Fruit fly (Drosophila melanogaster) whole organism, embryonic: ENCODE results near the gene tok.

Experiments used
- Ada2b ChIP-seq: fragments of 200-800 bp; sonication (Bioruptor generic); IDR thresholded peaks from 2 replicates; pipeline ENCODE4 v1.3.6; 2022; ENCODE audit warnings: missing biosample characterization, missing genetic modification characterization
- Aef1 ChIP-seq: fragments of 200-800 bp; sonication (Bioruptor generic); IDR thresholded peaks from 3 replicates; pipeline ENCODE4 v1.3.6; 2022; ENCODE audit warnings: missing biosample characterization, missing genetic modification characterization
- Asciz ChIP-seq: fragments of 200-800 bp; sonication (Bioruptor generic); optimal IDR thresholded peaks from 2 replicates; lab custom pipeline; 2017; ENCODE audit warnings: missing biosample characterization, mild to moderate bottlenecking, missing genetic modification characterization, missing genetic modification reagents
- Atf3 ChIP-seq: fragments of 200-800 bp; sonication (Bioruptor generic); optimal IDR thresholded peaks from 3 replicates; lab custom pipeline; 2016; ENCODE audit warnings: missing biosample characterization, missing genetic modification characterization
- Bteb2 ChIP-seq: fragments of 200-800 bp; sonication (Bioruptor generic); optimal IDR thresholded peaks from 2 replicates; lab custom pipeline; 2016; ENCODE audit warnings: missing biosample characterization, missing genetic modification characterization
- CG10147 ChIP-seq: fragments of 200-800 bp; sonication (Bioruptor generic); optimal IDR thresholded peaks from 2 replicates; lab custom pipeline; 2019; ENCODE audit warnings: missing biosample characterization, mild to moderate bottlenecking, missing genetic modification characterization, moderate library complexity
- CG10431 ChIP-seq: fragments of 200-800 bp; sonication (Bioruptor generic); optimal IDR thresholded peaks from 3 replicates; lab custom pipeline; 2018; ENCODE audit warnings: missing biosample characterization, mild to moderate bottlenecking, missing genetic modification characterization
- CG11085 ChIP-seq: fragments of 200-800 bp; sonication (Bioruptor generic); IDR thresholded peaks from 2 replicates; pipeline ENCODE4 v1.3.6; 2022; ENCODE audit warnings: missing biosample characterization, missing genetic modification characterization
- CG11247 ChIP-seq: fragments of 200-800 bp; sonication (Bioruptor generic); IDR thresholded peaks from 2 replicates; pipeline ENCODE4 v1.3.6; 2022; ENCODE audit warnings: missing biosample characterization, missing genetic modification characterization
- CG11398 ChIP-seq: fragments of 200-800 bp; sonication (Bioruptor generic); optimal IDR thresholded peaks from 2 replicates; lab custom pipeline; 2016; ENCODE audit warnings: missing biosample characterization, missing genetic modification characterization
- CG12299 ChIP-seq: fragments of 200-800 bp; sonication (Bioruptor generic); optimal IDR thresholded peaks from 2 replicates; lab custom pipeline; 2018; ENCODE audit warnings: missing biosample characterization, mild to moderate bottlenecking, missing genetic modification characterization
- CG13123 ChIP-seq: fragments of 200-800 bp; sonication (Bioruptor generic); optimal IDR thresholded peaks from 2 replicates; lab custom pipeline; 2016; ENCODE audit warnings: missing biosample characterization, missing genetic modification characterization
- CG14667 ChIP-seq: fragments of 200-800 bp; sonication (Bioruptor generic); IDR thresholded peaks from 2 replicates; pipeline ENCODE4 v1.3.6; 2022; ENCODE audit warnings: missing biosample characterization, missing genetic modification characterization
- CG15011 ChIP-seq: fragments of 200-800 bp; sonication (Bioruptor generic); optimal IDR thresholded peaks from 3 replicates; lab custom pipeline; 2018; ENCODE audit warnings: missing biosample characterization, mild to moderate bottlenecking, missing genetic modification characterization
- CG15514 ChIP-seq: fragments of 200-800 bp; sonication (Bioruptor generic); optimal IDR thresholded peaks from 3 replicates; lab custom pipeline; 2017; ENCODE audit warnings: missing biosample characterization, missing genetic modification characterization, mild to moderate bottlenecking, moderate library complexity, missing genetic modification reagents
- CG1602 ChIP-seq: fragments of 200-800 bp; sonication (Bioruptor generic); optimal IDR thresholded peaks from 3 replicates; lab custom pipeline; 2016; ENCODE audit warnings: missing biosample characterization, missing genetic modification characterization
- CG1603 ChIP-seq: fragments of 200-800 bp; sonication (Bioruptor generic); optimal IDR thresholded peaks from 2 replicates; lab custom pipeline; 2019; ENCODE audit warnings: missing biosample characterization, mild to moderate bottlenecking, missing genetic modification characterization, moderate library complexity
- CG18262 ChIP-seq: fragments of 200-800 bp; optimal IDR thresholded peaks from 3 replicates; lab custom pipeline; 2019; ENCODE audit warnings: missing biosample characterization, mild to moderate bottlenecking, missing genetic modification characterization, moderate library complexity
- CG30403 ChIP-seq: fragments of 200-800 bp; sonication (Bioruptor generic); optimal IDR thresholded peaks from 3 replicates; lab custom pipeline; 2016; ENCODE audit warnings: missing biosample characterization, missing genetic modification characterization
- CG31365 ChIP-seq: fragments of 200-800 bp; sonication (Bioruptor generic); optimal IDR thresholded peaks from 2 replicates; lab custom pipeline; 2018; ENCODE audit warnings: missing biosample characterization, mild to moderate bottlenecking, missing genetic modification characterization
- CG7745 ChIP-seq: fragments of 200-800 bp; sonication (Bioruptor generic); optimal IDR thresholded peaks from 2 replicates; lab custom pipeline; 2018; ENCODE audit warnings: missing biosample characterization, mild to moderate bottlenecking, missing genetic modification characterization, moderate library complexity
- CG7963 ChIP-seq: fragments of 200-800 bp; sonication (Bioruptor generic); IDR thresholded peaks from 3 replicates; pipeline ENCODE4 v1.3.6; 2022; ENCODE audit warnings: missing biosample characterization, missing genetic modification characterization; ENCODE audit not compliant: partially characterized antibody
- CG8388 ChIP-seq: fragments of 200-800 bp; sonication (Bioruptor generic); optimal IDR thresholded peaks from 2 replicates; lab custom pipeline; 2019; ENCODE audit warnings: missing biosample characterization, mild to moderate bottlenecking, missing genetic modification characterization, moderate library complexity
- CG8944 ChIP-seq: fragments of 200-800 bp; sonication (Bioruptor generic); optimal IDR thresholded peaks from 3 replicates; lab custom pipeline; 2016; ENCODE audit warnings: missing biosample characterization, missing genetic modification characterization
- E2f1 ChIP-seq: fragments of 200-800 bp; sonication (Bioruptor generic); IDR thresholded peaks from 2 replicates; pipeline ENCODE4 v1.3.6; 2022; ENCODE audit warnings: missing biosample characterization, missing genetic modification characterization
- Hr51 ChIP-seq, 2 experiments: fragments of 200-800 bp; sonication (Bioruptor generic); optimal IDR thresholded peaks; 2 replicates in 1 of 2; 3 replicates in 1 of 2; lab custom pipeline; 2016 to 2018; ENCODE audit warnings: missing biosample characterization in 2 of 2, missing genetic modification characterization in 2 of 2, mild to moderate bottlenecking in 1 of 2, moderate library complexity in 1 of 2
- Kr ChIP-seq: fragments of 200-800 bp; sonication (Bioruptor generic); optimal IDR thresholded peaks from 2 replicates; lab custom pipeline; 2017; ENCODE audit warnings: missing biosample characterization, mild to moderate bottlenecking, missing genetic modification characterization
- NFAT ChIP-seq: fragments of 200-800 bp; sonication (Bioruptor generic); IDR thresholded peaks from 2 replicates; pipeline ENCODE4 v1.3.6; 2022; ENCODE audit warnings: missing biosample characterization, missing genetic modification characterization
- Nf-YB ChIP-seq: fragments of 200-800 bp; sonication (Bioruptor generic); optimal IDR thresholded peaks from 3 replicates; lab custom pipeline; 2019; ENCODE audit warnings: missing biosample characterization, mild to moderate bottlenecking, missing genetic modification characterization, moderate library complexity
- Optix ChIP-seq: fragments of 200-800 bp; sonication (Bioruptor generic); IDR thresholded peaks from 3 replicates; pipeline ENCODE4 v1.3.6; 2022; ENCODE audit warnings: missing biosample characterization, missing genetic modification characterization
- Scr ChIP-seq: fragments of 200-800 bp; sonication (Bioruptor generic); IDR thresholded peaks from 2 replicates; pipeline ENCODE4 v1.3.6; 2022; ENCODE audit warnings: missing biosample characterization, missing genetic modification characterization; ENCODE audit not compliant: partially characterized antibody
- Sox102F ChIP-seq: fragments of 200-800 bp; sonication (Bioruptor generic); optimal IDR thresholded peaks from 2 replicates; lab custom pipeline; 2018; ENCODE audit warnings: missing biosample characterization, mild to moderate bottlenecking, missing genetic modification characterization, moderate library complexity
- Sry-δ ChIP-seq: fragments of 200-800 bp; sonication (Bioruptor generic); optimal IDR thresholded peaks from 2 replicates; lab custom pipeline; 2016; ENCODE audit warnings: missing biosample characterization, missing genetic modification characterization
- Tbp ChIP-seq: fragments of >200 bp; optimal IDR thresholded peaks from 2 replicates; lab custom pipeline; 2018; ENCODE audit warnings: missing biosample characterization, missing genetic modification characterization
- al ChIP-seq: fragments of 200-800 bp; sonication (Bioruptor generic); IDR thresholded peaks from 2 replicates; pipeline ENCODE4 v1.3.6; 2022; ENCODE audit warnings: missing biosample characterization, missing genetic modification characterization
- corto ChIP-seq: fragments of 200-800 bp; sonication (Bioruptor generic); optimal IDR thresholded peaks from 2 replicates; lab custom pipeline; 2016; ENCODE audit warnings: missing biosample characterization, mild to moderate bottlenecking, missing genetic modification characterization, moderate library complexity
- croc ChIP-seq: fragments of 200-800 bp; sonication (Bioruptor generic); conservative IDR thresholded peaks from 3 replicates; pipeline ENCODE4 v1.3.6; 2022; ENCODE audit warnings: missing biosample characterization, missing genetic modification characterization
- dmrt99B ChIP-seq: fragments of 200-800 bp; sonication (Bioruptor generic); optimal IDR thresholded peaks from 2 replicates; lab custom pipeline; 2018; ENCODE audit warnings: missing biosample characterization, mild to moderate bottlenecking, missing genetic modification characterization, moderate library complexity
- ems ChIP-seq: fragments of 200-800 bp; sonication (Bioruptor generic); optimal IDR thresholded peaks from 3 replicates; lab custom pipeline; 2016; ENCODE audit warnings: missing biosample characterization, missing genetic modification characterization
- esg ChIP-seq: fragments of 200-800 bp; sonication (Bioruptor generic); conservative IDR thresholded peaks from 2 replicates; pipeline ENCODE4 v1.3.6; 2022; ENCODE audit warnings: missing biosample characterization, missing genetic modification characterization
- h ChIP-seq: fragments of >200 bp; optimal IDR thresholded peaks from 2 replicates; lab custom pipeline; 2017
- lilli ChIP-seq: fragments of 200-800 bp; sonication (Bioruptor generic); optimal IDR thresholded peaks from 3 replicates; lab custom pipeline; 2016; ENCODE audit warnings: missing biosample characterization, missing genetic modification characterization
- pnt ChIP-seq: fragments of 200-800 bp; sonication (Bioruptor generic); optimal IDR thresholded peaks from 3 replicates; lab custom pipeline; 2016; ENCODE audit warnings: missing biosample characterization, missing genetic modification characterization
- prd ChIP-seq, 3 experiments: fragments of >200 bp in 2 of 3; fragments of 200-800 bp in 1 of 3; sonication (Bioruptor generic) in 1 of 3; optimal IDR thresholded peaks in 2 of 3; IDR thresholded peaks in 1 of 3; 2 replicates in 2 of 3; 3 replicates in 1 of 3; pipeline versions ENCODE4 v1.3.6 to Lab custom; 2017 to 2022; ENCODE audit warnings: missing biosample characterization in 1 of 3, missing genetic modification characterization in 1 of 3
- seq ChIP-seq: fragments of 200-800 bp; sonication (Bioruptor generic); IDR thresholded peaks from 2 replicates; pipeline ENCODE4 v1.3.6; 2022; ENCODE audit warnings: missing biosample characterization, missing genetic modification characterization
- tio ChIP-seq: fragments of 200-800 bp; sonication (Bioruptor generic); optimal IDR thresholded peaks from 2 replicates; lab custom pipeline; 2017; ENCODE audit warnings: missing biosample characterization, missing genetic modification characterization, inconsistent platforms
- tll ChIP-seq, 2 experiments: fragments of 200-800 bp in 1 of 2; fragments of >200 bp in 1 of 2; sonication (Bioruptor generic) in 1 of 2; optimal IDR thresholded peaks; 2 replicates each; lab custom pipeline; 2017 to 2019; ENCODE audit warnings: missing biosample characterization in 2 of 2, missing genetic modification characterization in 2 of 2, mild to moderate bottlenecking in 1 of 2, moderate library complexity in 1 of 2

Gene tok

dm6 chr3R:24771273-24772231 is 52.1 kb downstream of the tok start, which contains the start of gene CG42331 (continued):
- TF ChIP-seq lilli (GFP tag; lab: Kevin White, UChicago) (peak; percentile 64), prd (optimal IDR thresholded peaks at IDR 0.05; lab: Kevin White, UChicago) (no peak), prd (GFP tag; IDR thresholded peaks at IDR 0.05; lab: Robert Waterston, UW) (0 out of 3 replicates have a peak, but pooled peaks have one; percentile 38), croc (GFP tag; lab: Robert Waterston, UW) (peak; percentile 37; the same call in 2 of the 3 replicates), dmrt99B (tag; lab: Kevin White, UChicago) (peak; percentile 84), esg (GFP tag; lab: Robert Waterston, UW) (peak; percentile 27), Sry-δ (GFP tag; lab: Kevin White, UChicago) (no peak), CG14667 (no peak), Sox102F (GFP tag; lab: Kevin White, UChicago) (peak; percentile 76), CG11247 (GFP tag; lab: Robert Waterston, UW) (no peak), Asciz (GFP tag; lab: Kevin White, UChicago) (peak; percentile 63), Nf-YB (GFP tag; lab: Kevin White, UChicago) (peak; percentile 29), corto (no peak), CG10147 (GFP tag; lab: Kevin White, UChicago) (peak; percentile 59), CG31365 (tag; lab: Kevin White, UChicago) (no peak), CG11085 (no peak), E2f1 (GFP tag; lab: Robert Waterston, UW) (no peak; the same call in 1 of the 2 replicates), CG8944 (GFP tag; lab: Kevin White, UChicago) (no peak), tio (GFP tag; lab: Kevin White, UChicago) (peak; percentile 45), CG30403 (peak; percentile 81), ems (GFP tag; lab: Kevin White, UChicago) (peak; percentile 48), Bteb2 (GFP tag; lab: Kevin White, UChicago) (peak; percentile 51), Hr51 (GFP tag; optimal IDR thresholded peaks at IDR 0.05; lab: Kevin White, UChicago) (peak; percentile 46 to 71), Aef1 (GFP tag; lab: Robert Waterston, UW) (peak; percentile 55; the same call in 2 of the 3 replicates), CG1603 (tag; lab: Kevin White, UChicago) (peak; percentile 45), Atf3 (GFP tag; lab: Kevin White, UChicago) (no peak), CG7963 (GFP tag; lab: Robert Waterston, UW) (no peak), CG15514 (GFP tag; lab: Kevin White, UChicago) (peak; percentile 33), CG7745 (tag; lab: Kevin White, UChicago) (no peak), al (GFP tag; lab: Robert Waterston, UW) (peak; percentile 48; the same call in 1 of the 2 replicates), CG13123 (GFP tag; lab: Kevin White, UChicago) (no peak), NFAT (GFP tag; lab: Robert Waterston, UW) (peak; percentile 2; the same call in 1 of the 2 replicates), CG11398 (no peak), CG1602 (peak; percentile 16), Scr (GFP tag; lab: Robert Waterston, UW) (no peak), pnt (GFP tag; lab: Kevin White, UChicago) (peak; percentile 40), CG8388 (GFP tag; lab: Kevin White, UChicago) (peak; percentile 43), Tbp (GFP tag; lab: Kevin White, UChicago) (no peak), tll (GFP tag; optimal IDR thresholded peaks at IDR 0.05; lab: Kevin White, UChicago) (no peak), CG10431 (GFP tag; lab: Kevin White, UChicago) (no peak), seq (GFP tag; lab: Robert Waterston, UW) (peak; percentile 35; the same call in 1 of the 2 replicates), Optix (no peak), h (lab: Kevin White, UChicago) (no peak), CG15011 (GFP tag; lab: Kevin White, UChicago) (peak; percentile 9), CG18262 (peak; percentile 55), CG12299 (tag; lab: Kevin White, UChicago) (no peak), Ada2b (GFP tag; lab: Robert Waterston, UW) (peak; percentile 45), Kr (GFP tag; lab: Kevin White, UChicago) (no peak)
